Worm (Caenorhabditis elegans) whole organism, L1 larva: ENCODE data around the gene arrd-25.

Source experiments
- blmp-1 ChIP-seq: fragments of 150-350 bp; optimal IDR thresholded peaks from 2 replicates; lab custom pipeline; 2014; ENCODE audit warnings: missing biosample characterization, missing genetic modification characterization
- ces-1 ChIP-seq: fragments of 150-350 bp; optimal IDR thresholded peaks from 2 replicates; lab custom pipeline; 2014; ENCODE audit warnings: missing biosample characterization, missing genetic modification reagents, missing genetic modification characterization
- isw-1 ChIP-seq: fragments of 200-800 bp; sonication (Bioruptor generic); IDR thresholded peaks from 2 replicates; pipeline ENCODE4 v1.3.6; 2022; ENCODE audit warnings: missing genetic modification characterization, missing compliant biosample characterization
- lsy-2 ChIP-seq, 2 experiments: fragments of 150-350 bp; optimal IDR thresholded peaks; 2 replicates each; lab custom pipeline; 2014; ENCODE audit warnings: missing biosample characterization in 2 of 2, missing genetic modification characterization in 2 of 2
- pqm-1 ChIP-seq: sonication (generic microtip); optimal IDR thresholded peaks from 3 replicates; lab custom pipeline; 2017; ENCODE audit warnings: missing biosample characterization, missing genetic modification characterization
- sox-4 ChIP-seq: sonication (generic microtip); optimal IDR thresholded peaks from 2 replicates; lab custom pipeline; 2016; ENCODE audit warnings: missing genetic modification characterization, missing compliant biosample characterization
- unc-130 ChIP-seq: fragments of 150-350 bp; optimal IDR thresholded peaks from 2 replicates; lab custom pipeline; 2017; ENCODE audit warnings: missing biosample characterization, missing genetic modification characterization, inconsistent platforms
- unc-62 ChIP-seq: fragments of 150-350 bp; optimal IDR thresholded peaks from 2 replicates; lab custom pipeline; 2014; ENCODE audit warnings: missing biosample characterization, missing genetic modification reagents, missing genetic modification characterization

ce11 chrX:14029392-14029791 is 4.2 kb upstream of the arrd-25 start:
- TF ChIP-seq ces-1 (GFP tag; lab: Kevin White, UChicago): no peak
- TF ChIP-seq sox-4: no peak
- no peak for TF ChIP-seq lsy-2 (tag; optimal IDR thresholded peaks at IDR 0.05; lab: Kevin White, UChicago)
- TF ChIP-seq isw-1 (GFP tag; lab: Robert Waterston, UW): no peak
- TF ChIP-seq unc-62 (GFP tag; lab: Kevin White, UChicago): no peak
- TF ChIP-seq unc-130: no peak
- TF ChIP-seq blmp-1 (tag; lab: Kevin White, UChicago): no peak
- TF ChIP-seq pqm-1 (tag; lab: Kevin White, UChicago): no peak
